Worm (Caenorhabditis elegans): Measurements from ENCODE around the gene srw-139.

- TF ChIP-seq rnt-1 (tag; optimal IDR thresholded peaks at IDR 0.05) (no peak), eyg-1 (tag; optimal IDR thresholded peaks at IDR 0.05) (no peak), ets-4 (tag; optimal IDR thresholded peaks at IDR 0.05) (no peak)
These were observed 29.0 kb upstream of the srw-139 start, which contains the start of gene K12D9.1 for ce11 chrV:3014185-3014584.

All from whole organism, late embryonic.